Fruit fly (Drosophila melanogaster): ENCODE measurements around the gene Arl1.
A peak's percentile ranks its signal among the peaks of the same experiment; 100 is the strongest.

The Arl1 gene

DNA sequence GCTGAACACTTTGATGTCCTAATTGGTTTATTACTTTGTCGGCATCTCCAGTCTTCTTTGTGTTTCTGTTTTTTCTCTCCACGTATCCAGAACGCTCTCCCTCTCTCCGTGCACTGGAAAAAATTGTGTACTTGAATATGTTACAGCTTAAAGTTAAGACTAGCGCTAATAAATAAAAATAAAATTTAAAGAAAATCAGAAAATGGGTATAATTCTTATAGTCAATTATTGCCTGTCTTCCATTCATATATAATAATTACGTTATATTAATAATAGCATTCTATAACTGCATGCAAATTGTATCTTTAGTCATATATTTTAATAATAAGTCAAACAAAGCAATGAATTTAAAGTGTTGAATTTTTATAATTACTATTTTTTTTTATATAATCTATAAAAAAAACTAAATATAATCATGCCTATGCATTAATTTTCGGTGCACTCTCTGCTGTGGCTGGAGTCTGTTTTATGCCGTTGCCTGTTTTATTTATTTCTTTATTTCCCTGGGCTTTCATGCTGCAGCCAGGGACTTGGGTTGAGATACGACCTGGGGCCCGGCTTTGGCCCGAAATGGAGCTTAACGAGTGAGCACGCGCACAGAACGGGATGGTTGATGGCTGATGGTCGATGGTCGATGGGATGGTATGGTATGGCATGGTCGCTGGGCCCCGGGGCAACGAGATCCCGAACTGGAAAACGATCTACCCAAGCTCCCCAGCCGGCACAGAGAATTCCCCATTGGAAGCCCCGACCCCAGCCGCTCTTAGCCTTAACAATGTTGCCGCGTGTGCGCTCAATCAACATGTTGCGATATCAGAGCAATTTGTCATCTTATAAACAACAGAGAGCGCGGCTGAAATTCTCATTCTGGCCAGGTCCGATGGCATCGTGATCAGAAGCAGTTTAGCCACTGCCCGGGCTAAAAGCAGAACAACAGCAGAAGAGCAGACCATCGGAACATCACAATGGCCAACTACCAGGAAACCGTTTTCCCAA lies 33.1 kb downstream of the Arl1 start:
- peak; percentile 57 to 80 for TF ChIP-seq ss (GFP tag; optimal IDR thresholded peaks at IDR 0.05)
- TF ChIP-seq Hr4 (GFP tag; optimal IDR thresholded peaks at IDR 0.05), result no peak
- peak; percentile 19 for TF ChIP-seq net (GFP tag; optimal IDR thresholded peaks at IDR 0.05)
- peak; percentile 67 for TF ChIP-seq svp (GFP tag)
- no peak for TF ChIP-seq vri (GFP tag; optimal IDR thresholded peaks at IDR 0.05)
- peak; percentile 77 for TF ChIP-seq CG3032 (tag; optimal IDR thresholded peaks at IDR 0.05)
- TF ChIP-seq CG6163 (GFP tag; IDR thresholded peaks at IDR 0.05), result peak; percentile 30; the same call in 2 of the 3 replicates
- TF ChIP-seq Ets21C (GFP tag; optimal IDR thresholded peaks at IDR 0.05), result no peak
- peak; percentile 17 for TF ChIP-seq CG7368 (GFP tag; optimal IDR thresholded peaks at IDR 0.05)
- TF ChIP-seq fd85E (GFP tag; optimal IDR thresholded peaks at IDR 0.05), result no peak
- TF ChIP-seq pdm3 (GFP tag; optimal IDR thresholded peaks at IDR 0.05), result peak; percentile 14
- TF ChIP-seq CG32006 (GFP tag; optimal IDR thresholded peaks at IDR 0.05), result peak; percentile 20
- TF ChIP-seq CG11762 (GFP tag; optimal IDR thresholded peaks at IDR 0.05; ENCODE audit: insufficient read depth), result no peak
- TF ChIP-seq CG6854 (GFP tag; optimal IDR thresholded peaks at IDR 0.05), result no peak
- peak; percentile 46 for TF ChIP-seq Blimp-1 (GFP tag; optimal IDR thresholded peaks at IDR 0.05)
- no peak for TF ChIP-seq Sox15 (GFP tag; optimal IDR thresholded peaks at IDR 0.05)
- TF ChIP-seq CG8319 (GFP tag; optimal IDR thresholded peaks at IDR 0.05), result no peak
- peak; percentile 64 for TF ChIP-seq spab (GFP tag; optimal IDR thresholded peaks at IDR 0.05)
- peak; percentile 48 for TF ChIP-seq topi (GFP tag; optimal IDR thresholded peaks at IDR 0.05)
- peak; percentile 47 for TF ChIP-seq achi (GFP tag; optimal IDR thresholded peaks at IDR 0.05)
- peak; percentile 73 for TF ChIP-seq esn (GFP tag; optimal IDR thresholded peaks at IDR 0.05)
- peak; percentile 1 for TF ChIP-seq Sox14 (GFP tag; optimal IDR thresholded peaks at IDR 0.05)
- TF ChIP-seq dac (GFP tag; optimal IDR thresholded peaks at IDR 0.05), result no peak
- TF ChIP-seq CG6792 (GFP tag; optimal IDR thresholded peaks at IDR 0.05), result peak; percentile 47
- peak; percentile 43 for TF ChIP-seq CG9139 (GFP tag; optimal IDR thresholded peaks at IDR 0.05)
- TF ChIP-seq CG10669 (GFP tag; optimal IDR thresholded peaks at IDR 0.05), result peak; percentile 50
- peak in 1 of 2 experiments; percentile 39 for TF ChIP-seq salr (GFP tag; optimal IDR thresholded peaks at IDR 0.05)
- peak; percentile 45; the same call in 2 of the 3 replicates for TF ChIP-seq CG8119 (GFP tag; IDR thresholded peaks at IDR 0.05)
- TF ChIP-seq CG16779 (tag; optimal IDR thresholded peaks at IDR 0.05), result peak; percentile 16
- no peak for TF ChIP-seq Eip93F (GFP tag; optimal IDR thresholded peaks at IDR 0.05)
- peak; percentile 44 for TF ChIP-seq OdsH (GFP tag; optimal IDR thresholded peaks at IDR 0.05)
- TF ChIP-seq dsx (GFP tag; optimal IDR thresholded peaks at IDR 0.05; ENCODE audit: poor library complexity, severe bottlenecking), result peak; percentile 95
- TF ChIP-seq Ets96B (tag; optimal IDR thresholded peaks at IDR 0.05), result peak; percentile 73
- no peak for TF ChIP-seq fkh (GFP tag; optimal IDR thresholded peaks at IDR 0.05)
- TF ChIP-seq acj6 (GFP tag; optimal IDR thresholded peaks at IDR 0.05), result peak; percentile 47
- peak; percentile 58 for TF ChIP-seq CG3919 (GFP tag; optimal IDR thresholded peaks at IDR 0.05)
- TF ChIP-seq CG34406 (GFP tag; optimal IDR thresholded peaks at IDR 0.05), result peak; percentile 64
- TF ChIP-seq CG31627 (GFP tag; optimal IDR thresholded peaks at IDR 0.05), result no peak
- no peak for TF ChIP-seq fd59A (GFP tag; optimal IDR thresholded peaks at IDR 0.05)
- TF ChIP-seq lz (GFP tag; optimal IDR thresholded peaks at IDR 0.05), result peak; percentile 9
- TF ChIP-seq cyc (GFP tag; optimal IDR thresholded peaks at IDR 0.05), result peak; percentile 36
- TF ChIP-seq CG6808 (GFP tag; optimal IDR thresholded peaks at IDR 0.05), result peak; percentile 63
- peak; percentile 23 for TF ChIP-seq Met (GFP tag; optimal IDR thresholded peaks at IDR 0.05)
- TF ChIP-seq Hr38 (GFP tag; optimal IDR thresholded peaks at IDR 0.05), result no peak
- peak; percentile 81 for TF ChIP-seq Eip78C (GFP tag)
- TF ChIP-seq Smox (GFP tag; optimal IDR thresholded peaks at IDR 0.05), result peak; percentile 26
- no peak for TF ChIP-seq Sox102F (GFP tag; optimal IDR thresholded peaks at IDR 0.05)
- TF ChIP-seq CG11902 (GFP tag; optimal IDR thresholded peaks at IDR 0.05), result no peak
- TF ChIP-seq CG8632 (GFP tag; optimal IDR thresholded peaks at IDR 0.05), result peak; percentile 69

All from whole organism, prepupa.